Worm (Caenorhabditis elegans) whole organism, early embryonic: ENCODE data around the gene F46B6.9.

Experiments
- B0310.2 ChIP-seq: sonication (generic microtip); optimal IDR thresholded peaks from 2 replicates; lab custom pipeline; 2016; ENCODE audit warnings: mild to moderate bottlenecking, missing genetic modification characterization, missing compliant biosample characterization
- F13C5.2 ChIP-seq: sonication (generic microtip); optimal IDR thresholded peaks from 2 replicates; lab custom pipeline; 2017; ENCODE audit warnings: mild to moderate bottlenecking, missing genetic modification characterization, inconsistent platforms, missing compliant biosample characterization
- ama-1 ChIP-seq: fragments of 150-350 bp; optimal IDR thresholded peaks from 2 replicates; lab custom pipeline; 2014
- ceh-36 ChIP-seq: sonication (generic microtip); optimal IDR thresholded peaks from 2 replicates; lab custom pipeline; 2016; ENCODE audit warnings: missing genetic modification characterization, inconsistent platforms, missing compliant biosample characterization
- scrt-1 ChIP-seq: fragments of 200-800 bp; sonication (Bioruptor generic); IDR thresholded peaks from 2 replicates; pipeline ENCODE4 v1.3.6; 2022; ENCODE audit warnings: missing genetic modification characterization, missing compliant biosample characterization
- tbx-37 ChIP-seq: fragments of 200-800 bp; sonication (Bioruptor generic); conservative IDR thresholded peaks from 2 replicates; pipeline ENCODE4 v1.3.6; 2022; ENCODE audit warnings: missing genetic modification reagents, missing genetic modification characterization, missing compliant biosample characterization
- tra-4 ChIP-seq: sonication (generic microtip); optimal IDR thresholded peaks from 2 replicates; lab custom pipeline; 2017; ENCODE audit warnings: missing genetic modification characterization, missing compliant biosample characterization

ce11 chrV:9796562-9796961, at the start of gene F46B6.9:
- no peak for TF ChIP-seq ceh-36
- no peak for TF ChIP-seq tra-4 (tag; lab: Kevin White, UChicago)
- TF ChIP-seq ama-1 (lab: Kevin White, UChicago): no peak
- no peak for TF ChIP-seq scrt-1 (GFP tag; lab: Robert Waterston, UW)
- no peak for TF ChIP-seq tbx-37 (GFP tag; lab: Robert Waterston, UW)
- TF ChIP-seq B0310.2 (tag; lab: Kevin White, UChicago): no peak
- no peak for TF ChIP-seq F13C5.2 (tag; lab: Kevin White, UChicago)
